Fruit fly (Drosophila melanogaster) whole organism, embryonic: ENCODE data around the gene CG4629.
A peak's percentile ranks its signal among the peaks of the same experiment; 100 is the strongest.

Experiments used
- Bdp1 ChIP-seq: fragments of 200-800 bp; sonication (Bioruptor generic); optimal IDR thresholded peaks from 3 replicates; lab custom pipeline; 2016; ENCODE audit warnings: missing biosample characterization, missing genetic modification characterization
- Bgb ChIP-seq: fragments of 200-800 bp; sonication (Bioruptor generic); IDR thresholded peaks from 2 replicates; pipeline ENCODE4 v1.3.6; 2022; ENCODE audit warnings: missing biosample characterization, missing genetic modification characterization; ENCODE audit not compliant: partially characterized antibody
- Bteb2 ChIP-seq: fragments of 200-800 bp; sonication (Bioruptor generic); optimal IDR thresholded peaks from 2 replicates; lab custom pipeline; 2016; ENCODE audit warnings: missing biosample characterization, missing genetic modification characterization
- CG10147 ChIP-seq: fragments of 200-800 bp; sonication (Bioruptor generic); optimal IDR thresholded peaks from 2 replicates; lab custom pipeline; 2019; ENCODE audit warnings: missing biosample characterization, mild to moderate bottlenecking, missing genetic modification characterization, moderate library complexity
- CG10654 ChIP-seq: fragments of 200-800 bp; sonication (Bioruptor generic); optimal IDR thresholded peaks from 2 replicates; lab custom pipeline; 2016; ENCODE audit warnings: missing biosample characterization, missing genetic modification characterization
- CG13287 ChIP-seq: fragments of 200-800 bp; sonication (Bioruptor generic); IDR thresholded peaks from 2 replicates; pipeline ENCODE4 v1.3.6; 2022; ENCODE audit warnings: missing biosample characterization, missing genetic modification characterization; ENCODE audit not compliant: partially characterized antibody
- CG14014 ChIP-seq: fragments of 200-800 bp; sonication (Bioruptor generic); IDR thresholded peaks from 2 replicates; pipeline ENCODE4 v1.3.6; 2022; ENCODE audit warnings: missing biosample characterization, missing genetic modification characterization
- CG17385 ChIP-seq: fragments of 200-800 bp; sonication (Bioruptor generic); optimal IDR thresholded peaks from 3 replicates; lab custom pipeline; 2018; ENCODE audit warnings: missing biosample characterization, mild to moderate bottlenecking, missing genetic modification characterization
- CG17568 ChIP-seq: fragments of 200-800 bp; sonication (Bioruptor generic); optimal IDR thresholded peaks from 2 replicates; lab custom pipeline; 2018; ENCODE audit warnings: missing biosample characterization, mild to moderate bottlenecking, missing genetic modification characterization, moderate library complexity
- CG1792 ChIP-seq: fragments of 200-800 bp; sonication (Bioruptor generic); optimal IDR thresholded peaks from 2 replicates; lab custom pipeline; 2016; ENCODE audit warnings: missing biosample characterization, missing genetic modification characterization
- CG2889 ChIP-seq: fragments of 200-800 bp; sonication (Bioruptor generic); IDR thresholded peaks from 3 replicates; pipeline ENCODE4 v1.3.6; 2022; ENCODE audit warnings: missing biosample characterization, missing genetic modification characterization
- CG30431 ChIP-seq: fragments of 200-800 bp; sonication (Bioruptor generic); optimal IDR thresholded peaks from 2 replicates; lab custom pipeline; 2017; ENCODE audit warnings: missing biosample characterization, missing genetic modification characterization
- CG43689 ChIP-seq: fragments of 200-800 bp; sonication (Bioruptor generic); IDR thresholded peaks from 2 replicates; pipeline ENCODE4 v1.3.6; 2022; ENCODE audit warnings: missing biosample characterization, missing genetic modification characterization
- CG6765 ChIP-seq: fragments of 200-800 bp; sonication (Bioruptor generic); optimal IDR thresholded peaks from 3 replicates; lab custom pipeline; 2017; ENCODE audit warnings: missing biosample characterization, mild to moderate bottlenecking, missing genetic modification characterization
- CG7372 ChIP-seq: fragments of 200-800 bp; sonication (Bioruptor generic); IDR thresholded peaks from 2 replicates; pipeline ENCODE4 v1.3.6; 2022; ENCODE audit warnings: missing biosample characterization, missing genetic modification characterization
- CG8290 ChIP-seq, 3 experiments: fragments of 200-800 bp; sonication (Bioruptor generic); optimal IDR thresholded peaks; 2 replicates each; lab custom pipeline; 2016 to 2019; ENCODE audit warnings: missing biosample characterization in 3 of 3, missing genetic modification characterization in 3 of 3, mild to moderate bottlenecking in 2 of 3, moderate library complexity in 1 of 3
- CG9609 ChIP-seq: fragments of 200-800 bp; sonication (Bioruptor generic); optimal IDR thresholded peaks from 3 replicates; lab custom pipeline; 2016; ENCODE audit warnings: missing biosample characterization, missing genetic modification characterization
- Dip2 ChIP-seq: fragments of 200-800 bp; sonication (Bioruptor generic); IDR thresholded peaks from 2 replicates; pipeline ENCODE4 v1.3.6; 2022; ENCODE audit warnings: missing biosample characterization, missing genetic modification characterization
- Dp ChIP-seq: fragments of 200-800 bp; sonication (Bioruptor generic); optimal IDR thresholded peaks from 2 replicates; lab custom pipeline; 2018; ENCODE audit warnings: missing biosample characterization, mild to moderate bottlenecking, missing genetic modification characterization, moderate library complexity
- E2f1 ChIP-seq: fragments of 200-800 bp; sonication (Bioruptor generic); IDR thresholded peaks from 2 replicates; pipeline ENCODE4 v1.3.6; 2022; ENCODE audit warnings: missing biosample characterization, missing genetic modification characterization
- Elba2 ChIP-seq: fragments of 200-800 bp; sonication (Bioruptor generic); optimal IDR thresholded peaks from 3 replicates; lab custom pipeline; 2016; ENCODE audit warnings: missing biosample characterization, missing genetic modification characterization
- Ets65A ChIP-seq: fragments of 200-800 bp; sonication (Bioruptor generic); peaks from one replicate; lab custom pipeline; 2016; ENCODE audit warnings: missing biosample characterization, missing genetic modification characterization
- Hr51 ChIP-seq, 2 experiments: fragments of 200-800 bp; sonication (Bioruptor generic); optimal IDR thresholded peaks; 2 replicates in 1 of 2; 3 replicates in 1 of 2; lab custom pipeline; 2016 to 2018; ENCODE audit warnings: missing biosample characterization in 2 of 2, missing genetic modification characterization in 2 of 2, mild to moderate bottlenecking in 1 of 2, moderate library complexity in 1 of 2
- MBD-R2 ChIP-seq: fragments of 200-800 bp; sonication (Bioruptor generic); IDR thresholded peaks from 2 replicates; pipeline ENCODE4 v1.3.6; 2022; ENCODE audit warnings: missing biosample characterization, missing genetic modification characterization
- MESR4 ChIP-seq: fragments of 200-800 bp; sonication (Bioruptor generic); optimal IDR thresholded peaks from 2 replicates; lab custom pipeline; 2018; ENCODE audit warnings: missing biosample characterization, mild to moderate bottlenecking, missing genetic modification characterization, moderate library complexity
- Xbp1 ChIP-seq: fragments of 200-800 bp; sonication (Bioruptor generic); optimal IDR thresholded peaks from 3 replicates; lab custom pipeline; 2016; ENCODE audit warnings: missing biosample characterization, mild to moderate bottlenecking, missing genetic modification characterization
- ab ChIP-seq: fragments of 200-800 bp; sonication (Bioruptor generic); optimal IDR thresholded peaks from 2 replicates; lab custom pipeline; 2016; ENCODE audit warnings: missing biosample characterization, missing genetic modification characterization
- abd-A ChIP-seq: fragments of 200-800 bp; sonication (Bioruptor generic); optimal IDR thresholded peaks from 3 replicates; lab custom pipeline; 2019; ENCODE audit warnings: missing biosample characterization, mild to moderate bottlenecking, missing genetic modification characterization, moderate library complexity
- ac ChIP-seq: fragments of 200-800 bp; sonication (Bioruptor generic); optimal IDR thresholded peaks from 3 replicates; lab custom pipeline; 2017; ENCODE audit warnings: missing biosample characterization, mild to moderate bottlenecking, missing genetic modification characterization
- ash1 ChIP-seq: fragments of 200-800 bp; sonication (Bioruptor generic); optimal IDR thresholded peaks from 2 replicates; lab custom pipeline; 2018; ENCODE audit warnings: missing biosample characterization, mild to moderate bottlenecking, missing genetic modification characterization
- bsh ChIP-seq, 2 experiments: fragments of 200-800 bp; sonication (Bioruptor generic); optimal IDR thresholded peaks; 2 replicates each; lab custom pipeline; 2017 to 2018; ENCODE audit warnings: mild to moderate bottlenecking in 2 of 2, missing biosample characterization in 2 of 2, missing genetic modification characterization in 2 of 2, moderate library complexity in 1 of 2
- cg ChIP-seq: fragments of 200-800 bp; sonication (Bioruptor generic); optimal IDR thresholded peaks from 3 replicates; lab custom pipeline; 2019; ENCODE audit warnings: missing biosample characterization, mild to moderate bottlenecking, missing genetic modification characterization, moderate library complexity
- crp ChIP-seq, 2 experiments: fragments of 200-800 bp; sonication (Bioruptor generic); optimal IDR thresholded peaks; 2 replicates in 1 of 2; 3 replicates in 1 of 2; lab custom pipeline; 2017; ENCODE audit warnings: missing biosample characterization in 2 of 2, missing genetic modification characterization in 2 of 2, mild to moderate bottlenecking in 1 of 2, moderate library complexity in 1 of 2
- da ChIP-seq: fragments of 200-800 bp; sonication (Bioruptor generic); optimal IDR thresholded peaks from 2 replicates; lab custom pipeline; 2016; ENCODE audit warnings: missing biosample characterization, missing genetic modification characterization
- dimm ChIP-seq: fragments of 200-800 bp; sonication (Bioruptor generic); IDR thresholded peaks from 2 replicates; pipeline ENCODE4 v1.3.6; 2022; ENCODE audit warnings: missing biosample characterization, missing genetic modification characterization
- ftz-f1 ChIP-seq: fragments of 200-800 bp; sonication (Bioruptor generic); optimal IDR thresholded peaks from 2 replicates; lab custom pipeline; 2016; ENCODE audit warnings: missing biosample characterization, missing genetic modification characterization
- hb ChIP-seq: fragments of 200-800 bp; sonication (Bioruptor generic); IDR thresholded peaks from 3 replicates; pipeline ENCODE4 v1.3.6; 2022; ENCODE audit warnings: missing biosample characterization, missing genetic modification characterization; ENCODE audit not compliant: partially characterized antibody
- hbn ChIP-seq: fragments of 200-800 bp; sonication (Bioruptor generic); IDR thresholded peaks from 2 replicates; pipeline ENCODE4 v1.3.6; 2022; ENCODE audit warnings: missing biosample characterization, missing genetic modification characterization; ENCODE audit not compliant: partially characterized antibody
- inv ChIP-seq: fragments of 200-800 bp; sonication (Bioruptor generic); IDR thresholded peaks from 2 replicates; pipeline ENCODE4 v1.3.6; 2022; ENCODE audit warnings: missing biosample characterization, missing genetic modification characterization; ENCODE audit not compliant: partially characterized antibody
- kay ChIP-seq: fragments of 200-800 bp; sonication (Bioruptor generic); optimal IDR thresholded peaks from 2 replicates; lab custom pipeline; 2016; ENCODE audit warnings: missing biosample characterization, missing genetic modification characterization
- lbe ChIP-seq: fragments of 200-800 bp; sonication (Bioruptor generic); optimal IDR thresholded peaks from 2 replicates; lab custom pipeline; 2016; ENCODE audit warnings: missing biosample characterization, mild to moderate bottlenecking, missing genetic modification characterization
- mld ChIP-seq: fragments of 200-800 bp; sonication (Bioruptor generic); IDR thresholded peaks from 3 replicates; pipeline ENCODE4 v1.3.6; 2022; ENCODE audit warnings: missing biosample characterization, missing genetic modification characterization; ENCODE audit not compliant: partially characterized antibody
- pzg ChIP-seq: fragments of 200-800 bp; sonication (Bioruptor generic); optimal IDR thresholded peaks from 3 replicates; lab custom pipeline; 2018; ENCODE audit warnings: missing biosample characterization, mild to moderate bottlenecking, missing genetic modification characterization, moderate library complexity
- rib ChIP-seq: fragments of 200-800 bp; sonication (Bioruptor generic); IDR thresholded peaks from 2 replicates; pipeline ENCODE4 v1.3.6; 2022; ENCODE audit warnings: missing biosample characterization, missing genetic modification characterization
- schlank ChIP-seq: fragments of 200-800 bp; sonication (Bioruptor generic); optimal IDR thresholded peaks from 2 replicates; lab custom pipeline; 2018; ENCODE audit warnings: missing biosample characterization, mild to moderate bottlenecking, missing genetic modification characterization
- slou ChIP-seq: fragments of 200-800 bp; sonication (Bioruptor generic); optimal IDR thresholded peaks from 3 replicates; lab custom pipeline; 2016; ENCODE audit warnings: missing biosample characterization, missing genetic modification characterization
- tna ChIP-seq: fragments of 200-800 bp; sonication (Bioruptor generic); IDR thresholded peaks from 2 replicates; pipeline ENCODE4 v1.3.6; 2022; ENCODE audit warnings: missing biosample characterization, missing genetic modification characterization; ENCODE audit not compliant: partially characterized antibody
- toy ChIP-seq: fragments of 200-800 bp; sonication (Bioruptor generic); IDR thresholded peaks from 2 replicates; pipeline ENCODE4 v1.3.6; 2022; ENCODE audit warnings: missing biosample characterization, missing genetic modification characterization

Gene CG4629

DNA sequence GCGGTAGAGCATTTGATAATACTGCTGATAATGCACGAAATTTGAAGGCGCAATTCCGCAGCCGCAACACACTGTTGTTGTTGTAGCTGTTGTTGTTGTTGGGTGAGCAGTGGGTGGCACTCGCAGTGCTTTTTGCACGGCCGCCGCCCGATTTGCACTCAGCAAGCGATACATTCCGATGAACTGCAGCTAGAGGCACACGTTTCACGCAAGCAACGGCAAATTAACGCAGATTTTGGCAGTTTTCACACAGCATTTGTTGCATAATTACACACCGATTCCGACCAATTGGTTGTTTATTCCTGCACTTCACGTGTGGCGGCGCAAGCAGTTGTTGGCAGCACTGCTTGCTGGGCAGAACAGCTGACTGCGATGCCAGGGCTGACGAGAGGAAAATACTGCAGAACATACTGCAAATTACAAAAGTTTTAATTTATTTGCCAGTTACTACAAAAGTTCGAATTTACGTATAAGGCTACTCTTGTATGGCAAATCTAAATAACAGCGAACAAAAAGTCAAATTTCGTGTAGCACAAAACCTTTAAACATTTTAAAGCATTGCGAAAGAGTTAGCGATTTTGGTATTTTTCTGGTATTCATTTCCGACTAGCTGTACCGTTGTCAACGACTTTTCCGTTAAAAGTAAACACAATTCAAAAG is 5.9 kb upstream of the CG4629 start, which contains the start of the genes PolrMT and CG14339 (continued):
- TF ChIP-seq CG10654 (GFP tag; lab: Kevin White, UChicago) (peak; percentile 28), hbn (GFP tag; lab: Robert Waterston, UW) (no peak), CG14014 (GFP tag; lab: Robert Waterston, UW) (peak; percentile 57; the same call in 1 of the 2 replicates), ab (GFP tag; lab: Kevin White, UChicago) (no peak), Elba2 (GFP tag; lab: Kevin White, UChicago) (peak; percentile 95), CG9609 (GFP tag; lab: Kevin White, UChicago) (peak; percentile 54), ftz-f1 (peak; percentile 41), CG6765 (GFP tag; lab: Kevin White, UChicago) (no peak), E2f1 (GFP tag; lab: Robert Waterston, UW) (0 out of 2 replicates have a peak, but pooled peaks have one; percentile 18), Ets65A (GFP tag; lab: Kevin White, UChicago) (peak; percentile 76), hb (GFP tag; lab: Robert Waterston, UW) (no peak), Bgb (GFP tag; lab: Robert Waterston, UW) (no peak), Dp (GFP tag; lab: Kevin White, UChicago) (peak; percentile 60), ac (GFP tag; lab: Kevin White, UChicago) (no peak), abd-A (tag; lab: Kevin White, UChicago) (no peak), MBD-R2 (GFP tag; lab: Robert Waterston, UW) (peak; percentile 94), kay (GFP tag; lab: Kevin White, UChicago) (no peak), cg (GFP tag; lab: Kevin White, UChicago) (no peak), crp (GFP tag; optimal IDR thresholded peaks at IDR 0.05; lab: Kevin White, UChicago) (peak; percentile 96 to 99), rib (no peak), pzg (peak; percentile 75), Bdp1 (GFP tag; lab: Kevin White, UChicago) (no peak), CG17385 (GFP tag; lab: Kevin White, UChicago) (no peak), dimm (GFP tag; lab: Robert Waterston, UW) (no peak), schlank (tag; lab: Kevin White, UChicago) (no peak), ash1 (no peak), CG30431 (GFP tag; lab: Kevin White, UChicago) (no peak), CG8290 (GFP tag; optimal IDR thresholded peaks at IDR 0.05; lab: Kevin White, UChicago) (no peak), CG8290 (tag; optimal IDR thresholded peaks at IDR 0.05; lab: Kevin White, UChicago) (no peak), CG43689 (GFP tag; lab: Robert Waterston, UW) (no peak), CG10147 (no peak), MESR4 (GFP tag; lab: Kevin White, UChicago) (peak; percentile 72), Dip2 (GFP tag; lab: Robert Waterston, UW) (no peak), toy (GFP tag; lab: Robert Waterston, UW) (no peak), CG7372 (no peak; the same call in 1 of the 2 replicates), da (GFP tag; lab: Kevin White, UChicago) (no peak), bsh (GFP tag; optimal IDR thresholded peaks at IDR 0.05; lab: Kevin White, UChicago) (no peak), slou (GFP tag; lab: Kevin White, UChicago) (no peak), CG2889 (no peak), lbe (GFP tag; lab: Kevin White, UChicago) (no peak), Hr51 (GFP tag; optimal IDR thresholded peaks at IDR 0.05; lab: Kevin White, UChicago) (no peak), Bteb2 (no peak), CG17568 (GFP tag; lab: Kevin White, UChicago) (no peak), CG1792 (GFP tag; lab: Kevin White, UChicago) (peak; percentile 1), Xbp1 (GFP tag; lab: Kevin White, UChicago) (peak; percentile 49), mld (GFP tag; lab: Robert Waterston, UW) (no peak), CG13287 (GFP tag; lab: Robert Waterston, UW) (peak; percentile 49; the same call in 1 of the 2 replicates), tna (0 out of 2 replicates have a peak, but pooled peaks have one; percentile 34), inv (GFP tag; lab: Robert Waterston, UW) (no peak)
